Worm (Caenorhabditis elegans): Measurements from ENCODE around the gene Y62H9A.8.
A peak's percentile ranks its signal among the peaks of the same experiment; 100 is the strongest.

DNA sequence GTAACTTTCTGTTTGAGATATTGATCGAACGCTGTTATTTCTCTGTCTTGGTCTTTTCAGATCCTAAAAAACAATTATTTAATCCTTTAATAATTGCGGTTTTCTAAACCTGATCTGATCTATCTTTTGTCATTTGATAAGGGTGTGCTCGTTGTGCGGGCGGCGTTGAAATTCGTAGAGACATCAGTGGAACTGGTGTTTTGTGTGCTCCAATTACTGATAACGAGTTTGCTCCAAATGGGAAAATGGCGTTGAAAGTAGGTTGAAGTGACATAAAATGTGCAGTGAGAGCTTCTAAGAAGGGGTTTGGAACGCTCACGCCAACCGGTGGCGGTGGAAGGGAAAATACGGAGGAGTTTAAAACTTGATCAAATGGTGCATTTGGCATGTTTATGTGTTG lies 37.8 kb downstream of the Y62H9A.8 start:
- TF ChIP-seq elt-2 (tag; optimal IDR thresholded peaks at IDR 0.05) = peak; percentile 67
- TF ChIP-seq daf-12 (tag; optimal IDR thresholded peaks at IDR 0.05) = no peak
- no peak for TF ChIP-seq R02D3.7 (tag; optimal IDR thresholded peaks at IDR 0.05)
- TF ChIP-seq pqm-1 (tag; optimal IDR thresholded peaks at IDR 0.05) = peak; percentile 56
- no peak for TF ChIP-seq nhr-11 (tag; optimal IDR thresholded peaks at IDR 0.05)
- TF ChIP-seq nfya-1 (tag; optimal IDR thresholded peaks at IDR 0.05; ENCODE audit: insufficient read depth) = no peak
- no peak for TF ChIP-seq nhr-77 (tag; optimal IDR thresholded peaks at IDR 0.05)
- no peak for TF ChIP-seq egl-5 (tag; optimal IDR thresholded peaks at IDR 0.05)
- no peak for TF ChIP-seq elt-3 (tag; optimal IDR thresholded peaks at IDR 0.05)
- TF ChIP-seq unc-62 (GFP tag; optimal IDR thresholded peaks at IDR 0.05) = no peak
- no peak for TF ChIP-seq ztf-4 (tag; optimal IDR thresholded peaks at IDR 0.05)

All from whole organism, L3 larva.